Fruit fly (Drosophila melanogaster): ENCODE results near the gene Mrtf.
A peak's percentile ranks its signal among the peaks of the same experiment; 100 is the strongest.

The Mrtf gene

dm6 chr3L:2808278-2808892 is 42.0 kb upstream of the Mrtf start:
- TF ChIP-seq Hnf4 (GFP tag; optimal IDR thresholded peaks at IDR 0.05) (peak; percentile 2), Vsx2 (GFP tag; optimal IDR thresholded peaks at IDR 0.05; ENCODE audit: partially characterized antibody) (peak; percentile 84), sv (GFP tag; optimal IDR thresholded peaks at IDR 0.05) (no peak), h (GFP tag; optimal IDR thresholded peaks at IDR 0.05) (peak; percentile 27), dmrt93B (GFP tag; optimal IDR thresholded peaks at IDR 0.05) (no peak), ey (GFP tag; optimal IDR thresholded peaks at IDR 0.05) (peak; percentile 36), Hr78 (GFP tag; optimal IDR thresholded peaks at IDR 0.05) (no peak), rgr (GFP tag; optimal IDR thresholded peaks at IDR 0.05) (peak; percentile 46), fru (GFP tag; optimal IDR thresholded peaks at IDR 0.05) (peak; percentile 43), usp (GFP tag; optimal IDR thresholded peaks at IDR 0.05) (no peak), Sp1 (GFP tag; optimal IDR thresholded peaks at IDR 0.05) (peak; percentile 52), foxo (GFP tag; optimal IDR thresholded peaks at IDR 0.05) (peak in 1 of 2 experiments; percentile 39), Hr83 (GFP tag; optimal IDR thresholded peaks at IDR 0.05; ENCODE audit: poor library complexity, severe bottlenecking) (no peak), brk (GFP tag; optimal IDR thresholded peaks at IDR 0.05) (peak; percentile 53), Dif (GFP tag; optimal IDR thresholded peaks at IDR 0.05; ENCODE audit: partially characterized antibody) (peak; percentile 40), OdsH (GFP tag; optimal IDR thresholded peaks at IDR 0.05) (peak; percentile 46), dl (GFP tag; optimal IDR thresholded peaks at IDR 0.05; ENCODE audit: insufficient read depth in 1 of 2, partially characterized antibody in 2 of 2) (peak; percentile 5 to 28), HLH106 (tag; optimal IDR thresholded peaks at IDR 0.05) (peak; percentile 34), CrebA (GFP tag; optimal IDR thresholded peaks at IDR 0.05; ENCODE audit: borderline replicate concordance) (peak; percentile 76), woc (GFP tag; optimal IDR thresholded peaks at IDR 0.05) (peak; percentile 56), Rel (GFP tag; optimal IDR thresholded peaks at IDR 0.05) (peak; percentile 59), Rel (tag; optimal IDR thresholded peaks at IDR 0.05) (peak; percentile 25), psq (GFP tag; optimal IDR thresholded peaks at IDR 0.05) (peak; percentile 98), sage (GFP tag; optimal IDR thresholded peaks at IDR 0.05) (peak; percentile 1), br (GFP tag; optimal IDR thresholded peaks at IDR 0.05) (peak; percentile 50), tai (GFP tag; optimal IDR thresholded peaks at IDR 0.05) (no peak), jim (GFP tag; optimal IDR thresholded peaks at IDR 0.05) (peak; percentile 43)

- no peak for TF ChIP-seq usp (GFP tag; optimal IDR thresholded peaks at IDR 0.05)
- TF ChIP-seq psq (GFP tag; optimal IDR thresholded peaks at IDR 0.05), result peak; percentile 23
- no peak for TF ChIP-seq CG9705 (GFP tag; optimal IDR thresholded peaks at IDR 0.05)
- TF ChIP-seq Hr83 (GFP tag; optimal IDR thresholded peaks at IDR 0.05; ENCODE audit: poor library complexity, severe bottlenecking), result no peak
- peak; percentile 22 for TF ChIP-seq Vsx2 (GFP tag; optimal IDR thresholded peaks at IDR 0.05; ENCODE audit: partially characterized antibody)
These were observed 41.0 kb upstream of the Mrtf start for dm6 chr3L:2807376-2807775.

- TF ChIP-seq Hr83 (GFP tag; optimal IDR thresholded peaks at IDR 0.05; ENCODE audit: poor library complexity, severe bottlenecking), result no peak
- TF ChIP-seq sage (GFP tag; optimal IDR thresholded peaks at IDR 0.05), result no peak
- no peak for TF ChIP-seq dsf (GFP tag; optimal IDR thresholded peaks at IDR 0.05; ENCODE audit: borderline replicate concordance)
- TF ChIP-seq Hnf4 (GFP tag; optimal IDR thresholded peaks at IDR 0.05), result peak; percentile 23
- TF ChIP-seq CG32264 (GFP tag; optimal IDR thresholded peaks at IDR 0.05), result no peak
- TF ChIP-seq Jra (GFP tag; optimal IDR thresholded peaks at IDR 0.05), result no peak
- TF ChIP-seq lola (GFP tag; optimal IDR thresholded peaks at IDR 0.05), result no peak
- TF ChIP-seq psq (GFP tag; optimal IDR thresholded peaks at IDR 0.05), result peak; percentile 72
- TF ChIP-seq OdsH (GFP tag; optimal IDR thresholded peaks at IDR 0.05), result peak; percentile 8
- no peak for TF ChIP-seq brk (GFP tag; optimal IDR thresholded peaks at IDR 0.05)
- no peak for TF ChIP-seq tai (GFP tag; optimal IDR thresholded peaks at IDR 0.05)
- TF ChIP-seq woc (GFP tag; optimal IDR thresholded peaks at IDR 0.05), result peak; percentile 39
- no peak for TF ChIP-seq Sp1 (GFP tag; optimal IDR thresholded peaks at IDR 0.05)
- TF ChIP-seq br (GFP tag; optimal IDR thresholded peaks at IDR 0.05), result peak; percentile 28
- TF ChIP-seq sv (GFP tag; optimal IDR thresholded peaks at IDR 0.05), result peak; percentile 27
- TF ChIP-seq foxo (GFP tag; optimal IDR thresholded peaks at IDR 0.05), result peak in 1 of 2 experiments; percentile 87
- peak; percentile 52 for TF ChIP-seq dmrt93B (GFP tag; optimal IDR thresholded peaks at IDR 0.05)
- TF ChIP-seq CG9705 (GFP tag; optimal IDR thresholded peaks at IDR 0.05), result no peak
- TF ChIP-seq Myc (optimal IDR thresholded peaks at IDR 0.05), result no peak
- TF ChIP-seq Vsx2 (GFP tag; optimal IDR thresholded peaks at IDR 0.05; ENCODE audit: partially characterized antibody), result no peak
- TF ChIP-seq HLH106 (tag; optimal IDR thresholded peaks at IDR 0.05), result peak; percentile 76
- TF ChIP-seq fru (GFP tag; optimal IDR thresholded peaks at IDR 0.05), result peak; percentile 64
- peak; percentile 19 for TF ChIP-seq ey (GFP tag; optimal IDR thresholded peaks at IDR 0.05)
- peak; percentile 88 for TF ChIP-seq h (GFP tag; optimal IDR thresholded peaks at IDR 0.05)
- no peak for TF ChIP-seq usp (GFP tag; optimal IDR thresholded peaks at IDR 0.05)
- no peak for TF ChIP-seq dl (GFP tag; optimal IDR thresholded peaks at IDR 0.05; ENCODE audit: insufficient read depth in 1 of 2, partially characterized antibody in 2 of 2)
- no peak for TF ChIP-seq Hr78 (GFP tag; optimal IDR thresholded peaks at IDR 0.05)
- no peak for TF ChIP-seq Abd-B (GFP tag; optimal IDR thresholded peaks at IDR 0.05)
- peak; percentile 49 for TF ChIP-seq pan (optimal IDR thresholded peaks at IDR 0.05)
- TF ChIP-seq rgr (GFP tag; optimal IDR thresholded peaks at IDR 0.05), result peak; percentile 13
- TF ChIP-seq CrebA (GFP tag; optimal IDR thresholded peaks at IDR 0.05; ENCODE audit: borderline replicate concordance), result peak; percentile 26
These were observed 39.7 kb upstream of the Mrtf start for dm6 chr3L:2805956-2806527.
